Worm (Caenorhabditis elegans) whole organism, early embryonic: ENCODE results near the gene clec-233.

Source experiments
- ceh-36 ChIP-seq: sonication (generic microtip); optimal IDR thresholded peaks from 2 replicates; lab custom pipeline; 2016; ENCODE audit warnings: missing genetic modification characterization, inconsistent platforms, missing compliant biosample characterization
- hmbx-1 ChIP-seq: sonication (generic microtip); optimal IDR thresholded peaks from 2 replicates; lab custom pipeline; 2016; ENCODE audit warnings: mild to moderate bottlenecking, missing genetic modification characterization, missing compliant biosample characterization
- tbx-11 ChIP-seq: fragments of 200-800 bp; sonication (Bioruptor generic); IDR thresholded peaks from 2 replicates; pipeline ENCODE4 v1.3.6; 2022; ENCODE audit warnings: missing genetic modification characterization, missing compliant biosample characterization
- tra-4 ChIP-seq: sonication (generic microtip); optimal IDR thresholded peaks from 2 replicates; lab custom pipeline; 2017; ENCODE audit warnings: missing genetic modification characterization, missing compliant biosample characterization

The clec-233 gene

ce11 chrV:16275347-16275746 is 41.6 kb downstream of the clec-233 start, which contains the start of gene pacl-1:
pacl-1 (minus strand) TSS chrV:16275447.
- TF ChIP-seq hmbx-1 (tag; lab: Kevin White, UChicago): no peak

DNA sequence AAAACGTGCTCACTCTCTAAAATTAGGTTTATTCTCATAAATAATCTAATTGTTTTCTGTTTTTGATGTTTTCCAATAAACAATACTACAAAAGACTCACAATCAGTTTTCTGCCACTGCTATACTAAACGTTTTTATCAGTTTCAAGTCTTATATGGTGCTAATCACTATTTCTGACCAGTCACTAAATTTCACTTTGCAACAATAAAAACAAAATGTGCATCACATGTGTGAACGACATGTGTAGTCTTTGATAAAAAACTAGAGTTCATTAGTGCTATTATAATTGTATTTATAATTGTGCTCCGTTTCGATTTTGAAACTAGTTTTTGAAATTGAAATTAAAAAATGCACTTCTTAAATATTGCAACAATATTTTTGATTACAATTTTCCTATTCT is 44.2 kb downstream of the clec-233 start, which contains the start of gene cyp-37B1:
Gene cyp-37B1 (plus strand): TSS at position 199 of the 400 bp plus-strand sequence.
- TF ChIP-seq tra-4 (tag; lab: Kevin White, UChicago) (no peak), ceh-36 (no peak), tbx-11 (GFP tag; lab: Robert Waterston, UW) (no peak)

DNA sequence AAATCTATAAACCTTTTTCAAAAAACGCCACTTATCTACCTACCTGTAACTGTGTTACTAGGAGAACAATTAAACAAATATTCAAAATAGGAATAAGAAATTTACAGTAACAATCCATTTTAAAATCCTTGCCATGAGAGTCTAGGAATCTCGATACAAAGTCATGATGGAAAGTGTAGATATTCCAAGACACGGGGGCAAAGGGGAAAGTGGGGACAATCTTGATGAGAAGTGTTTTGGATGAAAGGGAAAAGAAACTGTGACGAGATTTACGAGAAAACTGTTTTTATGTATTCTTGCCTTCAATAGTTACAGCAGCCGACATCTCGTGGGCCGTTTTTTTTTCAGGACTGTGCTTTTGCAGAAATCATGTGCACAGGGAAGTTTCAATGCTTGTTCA is 48.4 kb downstream of the clec-233 start, which contains the start of gene F28G4.2:
Gene F28G4.2 (minus strand): TSS at position 175 of the 400 bp plus-strand sequence.
- no peak for TF ChIP-seq hmbx-1 (tag; lab: Kevin White, UChicago)
